Worm (Caenorhabditis elegans) whole organism, L2 larva: ENCODE data around the gene math-42.
"Not testable (repeated sequence)": the region's sequence is repeated elsewhere in the genome, so short reads cannot be mapped to it uniquely, and the experiment has no call there.

Source experiments
- C34F6.9 ChIP-seq: fragments of 150-350 bp; optimal IDR thresholded peaks from 2 replicates; lab custom pipeline; 2014; ENCODE audit warnings: missing biosample characterization, missing genetic modification characterization
- F13H6.1 ChIP-seq: sonication (generic microtip); optimal IDR thresholded peaks from 2 replicates; lab custom pipeline; 2016; ENCODE audit warnings: missing genetic modification characterization, missing compliant biosample characterization
- R02D3.7 ChIP-seq: fragments of 150-350 bp; optimal IDR thresholded peaks from 2 replicates; lab custom pipeline; 2014; ENCODE audit warnings: missing biosample characterization, missing genetic modification characterization
- alr-1 ChIP-seq: fragments of 150-350 bp; optimal IDR thresholded peaks from 2 replicates; lab custom pipeline; 2014; ENCODE audit warnings: missing biosample characterization, missing genetic modification characterization
- aly-2 ChIP-seq: fragments of 150-350 bp; optimal IDR thresholded peaks from 2 replicates; lab custom pipeline; 2014; ENCODE audit warnings: missing biosample characterization, missing genetic modification characterization
- ama-1 ChIP-seq: fragments of 150-350 bp; optimal IDR thresholded peaks from 2 replicates; lab custom pipeline; 2018; ENCODE audit warnings: inconsistent platforms
- blmp-1 ChIP-seq: sonication (generic microtip); optimal IDR thresholded peaks from 2 replicates; lab custom pipeline; 2017; ENCODE audit warnings: missing genetic modification characterization, mild to moderate bottlenecking, missing compliant biosample characterization, antibody characterized with exemption, moderate library complexity; ENCODE audit not compliant: insufficient read depth
- ceh-16 ChIP-seq: fragments of 150-350 bp; optimal IDR thresholded peaks from 2 replicates; lab custom pipeline; 2014; ENCODE audit warnings: missing biosample characterization, missing genetic modification characterization
- ceh-82 ChIP-seq: fragments of 150-350 bp; optimal IDR thresholded peaks from 2 replicates; lab custom pipeline; 2014; ENCODE audit warnings: missing biosample characterization, missing genetic modification characterization
- crh-2 ChIP-seq: sonication (generic microtip); optimal IDR thresholded peaks from 2 replicates; lab custom pipeline; 2017; ENCODE audit warnings: missing biosample characterization, missing genetic modification characterization
- egl-27 ChIP-seq: sonication (generic microtip); optimal IDR thresholded peaks from 3 replicates; lab custom pipeline; 2017; ENCODE audit warnings: missing biosample characterization, missing genetic modification reagents, missing genetic modification characterization
- elt-3 ChIP-seq: sonication (generic microtip); optimal IDR thresholded peaks from 2 replicates; lab custom pipeline; 2017; ENCODE audit warnings: missing biosample characterization, missing genetic modification characterization
- lin-11 ChIP-seq: fragments of 150-350 bp; sonication (generic microtip); optimal IDR thresholded peaks from 2 replicates; lab custom pipeline; 2014; ENCODE audit warnings: missing biosample characterization, missing genetic modification characterization, inconsistent platforms, mixed read lengths
- lin-13 ChIP-seq: fragments of 150-350 bp; optimal IDR thresholded peaks from 2 replicates; lab custom pipeline; 2014; ENCODE audit warnings: missing biosample characterization, missing genetic modification reagents, missing genetic modification characterization
- lin-39 ChIP-seq: fragments of 150-350 bp; optimal IDR thresholded peaks from 2 replicates; lab custom pipeline; 2014; ENCODE audit warnings: missing biosample characterization, missing genetic modification reagents, missing genetic modification characterization
- lsy-2 ChIP-seq, 2 experiments: fragments of 150-350 bp in 1 of 2; sonication (generic microtip) in 1 of 2; optimal IDR thresholded peaks; 2 replicates each; lab custom pipeline; 2014 to 2017; ENCODE audit warnings: missing biosample characterization in 2 of 2, missing genetic modification characterization in 2 of 2
- mab-5 ChIP-seq: fragments of 150-350 bp; optimal IDR thresholded peaks from 2 replicates; lab custom pipeline; 2014; ENCODE audit warnings: missing biosample characterization, missing genetic modification characterization
- mbf-1 ChIP-seq: sonication (generic microtip); optimal IDR thresholded peaks from 2 replicates; lab custom pipeline; 2017; ENCODE audit warnings: missing biosample characterization, missing genetic modification characterization
- nhr-10 ChIP-seq: sonication (generic microtip); optimal IDR thresholded peaks from 2 replicates; lab custom pipeline; 2017; ENCODE audit warnings: missing biosample characterization, missing genetic modification characterization
- nhr-11 ChIP-seq: fragments of 150-350 bp; optimal IDR thresholded peaks from 2 replicates; lab custom pipeline; 2014; ENCODE audit warnings: missing biosample characterization, missing genetic modification characterization
- nhr-21 ChIP-seq: fragments of 150-350 bp; optimal IDR thresholded peaks from 2 replicates; lab custom pipeline; 2014; ENCODE audit warnings: missing biosample characterization, missing genetic modification characterization
- nhr-23 ChIP-seq: fragments of 150-350 bp; optimal IDR thresholded peaks from 2 replicates; lab custom pipeline; 2014; ENCODE audit warnings: missing biosample characterization, missing genetic modification reagents, missing genetic modification characterization
- nhr-237 ChIP-seq: fragments of 150-350 bp; optimal IDR thresholded peaks from 2 replicates; lab custom pipeline; 2014; ENCODE audit warnings: missing biosample characterization, missing genetic modification characterization
- nhr-6 ChIP-seq: fragments of 150-350 bp; optimal IDR thresholded peaks from 2 replicates; lab custom pipeline; 2014; ENCODE audit warnings: missing biosample characterization, missing genetic modification characterization
- nhr-77 ChIP-seq: fragments of 150-350 bp; optimal IDR thresholded peaks from 2 replicates; lab custom pipeline; 2014; ENCODE audit warnings: missing biosample characterization, missing genetic modification characterization
- peb-1 ChIP-seq: fragments of 150-350 bp; optimal IDR thresholded peaks from 2 replicates; lab custom pipeline; 2014; ENCODE audit warnings: missing biosample characterization, missing genetic modification characterization
- sem-4 ChIP-seq: fragments of 150-350 bp; optimal IDR thresholded peaks from 2 replicates; lab custom pipeline; 2014; ENCODE audit warnings: missing biosample characterization, missing genetic modification reagents, missing genetic modification characterization
- skn-1 ChIP-seq: sonication (generic microtip); optimal IDR thresholded peaks from 2 replicates; lab custom pipeline; 2017; ENCODE audit warnings: missing biosample characterization, missing genetic modification characterization
- sma-3 ChIP-seq: sonication (generic microtip); optimal IDR thresholded peaks from 2 replicates; lab custom pipeline; 2016; ENCODE audit warnings: missing genetic modification reagents, missing genetic modification characterization, missing compliant biosample characterization
- sma-9 ChIP-seq, 2 experiments: fragments of 150-350 bp in 1 of 2; sonication (generic microtip) in 1 of 2; optimal IDR thresholded peaks; 2 replicates each; lab custom pipeline; 2014 to 2016; ENCODE audit warnings: missing genetic modification characterization in 2 of 2, mild to moderate bottlenecking in 1 of 2, missing biosample characterization in 1 of 2, missing compliant biosample characterization in 1 of 2, missing genetic modification reagents in 1 of 2, moderate library complexity in 1 of 2
- snpc-4 ChIP-seq: fragments of 150-350 bp; optimal IDR thresholded peaks from 2 replicates; lab custom pipeline; 2014; ENCODE audit warnings: missing biosample characterization, missing genetic modification characterization
- unc-39 ChIP-seq: fragments of 150-350 bp; optimal IDR thresholded peaks from 2 replicates; lab custom pipeline; 2014; ENCODE audit warnings: missing biosample characterization, missing genetic modification characterization
- unc-55 ChIP-seq: fragments of 150-350 bp; sonication (generic microtip); optimal IDR thresholded peaks from 3 replicates; lab custom pipeline; 2014; ENCODE audit warnings: missing biosample characterization, missing genetic modification reagents, missing genetic modification characterization
- unc-62 ChIP-seq: fragments of 150-350 bp; optimal IDR thresholded peaks from 2 replicates; lab custom pipeline; 2014; ENCODE audit warnings: missing biosample characterization, missing genetic modification reagents, missing genetic modification characterization
- zag-1 ChIP-seq: fragments of 150-350 bp; optimal IDR thresholded peaks from 2 replicates; lab custom pipeline; 2014; ENCODE audit warnings: missing biosample characterization, missing genetic modification characterization
- ztf-1 ChIP-seq: fragments of 200-800 bp; sonication (Bioruptor generic); conservative IDR thresholded peaks from 2 replicates; pipeline ENCODE4 v1.3.6; 2022; ENCODE audit warnings: missing genetic modification characterization, missing compliant biosample characterization
- ztf-11 ChIP-seq: sonication (generic microtip); optimal IDR thresholded peaks from 2 replicates; lab custom pipeline; 2017; ENCODE audit warnings: missing biosample characterization, missing genetic modification characterization
- ztf-4 ChIP-seq: fragments of 150-350 bp; optimal IDR thresholded peaks from 2 replicates; lab custom pipeline; 2014; ENCODE audit warnings: missing biosample characterization, missing genetic modification characterization

The math-42 gene

ce11 chrII:2064497-2064896, 35.2 kb upstream of the math-42 start, which contains the start of gene fbxb-6:
fbxb-6 (plus strand) TSS chrII:2064797.
- TF ChIP-seq skn-1 (tag; lab: Kevin White, UChicago) (no peak), peb-1 (tag; lab: Kevin White, UChicago) (no peak), snpc-4 (tag; lab: Kevin White, UChicago) (no peak), nhr-21 (tag; lab: Kevin White, UChicago) (no peak), ztf-1 (GFP tag; lab: Robert Waterston, UW) (no peak), nhr-23 (tag; lab: Kevin White, UChicago) (no peak), nhr-77 (tag; lab: Kevin White, UChicago) (no peak), lin-39 (tag; lab: Kevin White, UChicago) (no peak), nhr-10 (tag; lab: Kevin White, UChicago) (no peak), ceh-82 (tag; lab: Kevin White, UChicago) (no peak), lin-11 (no peak), lin-13 (GFP tag; lab: Kevin White, UChicago) (no peak)

- not testable (repeated sequence) for TF ChIP-seq nhr-77, zag-1, sem-4 (tag; lab: Kevin White, UChicago)
Measured at ce11 chrII:2067451-2068021, 32.2 kb upstream of the math-42 start, which contains the start of gene F07E5.12. F07E5.12 (plus strand) TSS chrII:2067971.

ce11 chrII:2071429-2071828, 28.3 kb upstream of the math-42 start, which contains the start of gene F07E5.7:
F07E5.7 (minus strand) TSS chrII:2071529.
- no peak for TF ChIP-seq nhr-6 (tag; lab: Kevin White, UChicago)
- no peak for TF ChIP-seq ama-1 (lab: Kevin White, UChicago)
- no peak for TF ChIP-seq nhr-10 (tag; lab: Kevin White, UChicago)
- no peak for TF ChIP-seq nhr-237 (tag; lab: Kevin White, UChicago)
- no peak for TF ChIP-seq lsy-2 (tag; optimal IDR thresholded peaks at IDR 0.05; lab: Kevin White, UChicago)
- TF ChIP-seq crh-2 (tag; lab: Kevin White, UChicago) = no peak
- no peak for TF ChIP-seq sem-4 (tag; lab: Kevin White, UChicago)
- no peak for TF ChIP-seq egl-27 (tag; lab: Kevin White, UChicago)
- TF ChIP-seq elt-3 (tag; lab: Kevin White, UChicago) = no peak
- TF ChIP-seq aly-2 = no peak
- no peak for TF ChIP-seq C34F6.9 (tag; lab: Kevin White, UChicago)
- no peak for TF ChIP-seq sma-3 (GFP tag; lab: Kevin White, UChicago)
- TF ChIP-seq peb-1 (tag; lab: Kevin White, UChicago) = no peak
- no peak for TF ChIP-seq F13H6.1
- no peak for TF ChIP-seq blmp-1

ce11 chrII:2075513-2075912, 24.2 kb upstream of the math-42 start, which contains the start of gene F07E5.8:
F07E5.8 (minus strand) TSS chrII:2075613.
- TF ChIP-seq unc-39 (tag; lab: Kevin White, UChicago) (no peak), mbf-1 (tag; lab: Kevin White, UChicago) (no peak), unc-55 (GFP tag; lab: Kevin White, UChicago) (no peak), R02D3.7 (tag; lab: Kevin White, UChicago) (no peak), peb-1 (tag; lab: Kevin White, UChicago) (no peak), ztf-11 (no peak)

ce11 chrII:2076467-2076866, 23.3 kb upstream of the math-42 start:
- no peak for TF ChIP-seq blmp-1
- no peak for TF ChIP-seq nhr-21 (tag; lab: Kevin White, UChicago)
- no peak for TF ChIP-seq sma-9 (GFP tag; optimal IDR thresholded peaks at IDR 0.05; lab: Kevin White, UChicago)
- TF ChIP-seq sma-9 (tag; optimal IDR thresholded peaks at IDR 0.05; lab: Kevin White, UChicago) = no peak
- TF ChIP-seq ztf-11 = no peak
- no peak for TF ChIP-seq lin-13 (GFP tag; lab: Kevin White, UChicago)
- TF ChIP-seq mab-5 (tag; lab: Kevin White, UChicago) = no peak
- no peak for TF ChIP-seq nhr-11 (tag; lab: Kevin White, UChicago)
- TF ChIP-seq unc-62 = no peak
- TF ChIP-seq unc-55 (GFP tag; lab: Kevin White, UChicago) = no peak
- no peak for TF ChIP-seq alr-1
- TF ChIP-seq sem-4 (tag; lab: Kevin White, UChicago) = no peak
- no peak for TF ChIP-seq ceh-16 (tag; lab: Kevin White, UChicago)
- no peak for TF ChIP-seq egl-27 (tag; lab: Kevin White, UChicago)
- no peak for TF ChIP-seq C34F6.9 (tag; lab: Kevin White, UChicago)
- no peak for TF ChIP-seq nhr-237 (tag; lab: Kevin White, UChicago)
- no peak for TF ChIP-seq ztf-4 (tag; lab: Kevin White, UChicago)
